Worm (Caenorhabditis elegans): Measurements from ENCODE around the gene myo-5.

- TF ChIP-seq him-1 (tag; optimal IDR thresholded peaks at IDR 0.05) (no peak), dao-5 (tag; optimal IDR thresholded peaks at IDR 0.05) (no peak), W03F9.2 (tag; optimal IDR thresholded peaks at IDR 0.05) (no peak)
Observed at ce11 chrV:8155743-8156142, 47.0 kb downstream of the myo-5 start.
